Fruit fly (Drosophila melanogaster) whole organism, embryonic: ENCODE measurements around the gene MTF-1.
A peak's percentile ranks its signal among the peaks of the same experiment; 100 is the strongest.

ENCODE experiments used
- Asciz ChIP-seq: fragments of 200-800 bp; sonication (Bioruptor generic); optimal IDR thresholded peaks from 2 replicates; lab custom pipeline; 2017; ENCODE audit warnings: missing biosample characterization, mild to moderate bottlenecking, missing genetic modification characterization, missing genetic modification reagents
- CG10147 ChIP-seq: fragments of 200-800 bp; sonication (Bioruptor generic); optimal IDR thresholded peaks from 2 replicates; lab custom pipeline; 2019; ENCODE audit warnings: missing biosample characterization, mild to moderate bottlenecking, missing genetic modification characterization, moderate library complexity
- CG10274 ChIP-seq: fragments of 200-800 bp; sonication (Bioruptor generic); optimal IDR thresholded peaks from 3 replicates; lab custom pipeline; 2017; ENCODE audit warnings: missing biosample characterization, mild to moderate bottlenecking, missing genetic modification characterization
- CG12071 ChIP-seq: fragments of 200-800 bp; sonication (Bioruptor generic); optimal IDR thresholded peaks from 3 replicates; lab custom pipeline; 2018; ENCODE audit warnings: missing biosample characterization, mild to moderate bottlenecking, missing genetic modification characterization
- CG12104 ChIP-seq: fragments of 200-800 bp; sonication (Bioruptor generic); optimal IDR thresholded peaks from 3 replicates; lab custom pipeline; 2016; ENCODE audit warnings: missing biosample characterization, missing genetic modification characterization
- CG12744 ChIP-seq: fragments of 200-800 bp; sonication (Bioruptor generic); optimal IDR thresholded peaks from 2 replicates; lab custom pipeline; 2016; ENCODE audit warnings: missing biosample characterization, missing genetic modification characterization
- CG13894 ChIP-seq: fragments of 200-800 bp; sonication (Bioruptor generic); optimal IDR thresholded peaks from 3 replicates; lab custom pipeline; 2018; ENCODE audit warnings: missing biosample characterization, mild to moderate bottlenecking, missing genetic modification characterization, moderate library complexity
- CG14667 ChIP-seq: fragments of 200-800 bp; sonication (Bioruptor generic); IDR thresholded peaks from 2 replicates; pipeline ENCODE4 v1.3.6; 2022; ENCODE audit warnings: missing biosample characterization, missing genetic modification characterization
- CG14860 ChIP-seq: fragments of 200-800 bp; sonication (Bioruptor generic); IDR thresholded peaks from 3 replicates; pipeline ENCODE4 v1.3.6; 2022; ENCODE audit warnings: missing biosample characterization, missing genetic modification characterization; ENCODE audit not compliant: partially characterized antibody
- CG15269 ChIP-seq: fragments of 200-800 bp; sonication (Bioruptor generic); optimal IDR thresholded peaks from 2 replicates; lab custom pipeline; 2018; ENCODE audit warnings: missing biosample characterization, mild to moderate bottlenecking, missing genetic modification characterization, moderate library complexity
- CG16863 ChIP-seq: fragments of 200-800 bp; sonication (Bioruptor generic); optimal IDR thresholded peaks from 3 replicates; lab custom pipeline; 2016; ENCODE audit warnings: missing biosample characterization, missing genetic modification characterization
- CG17612 ChIP-seq: fragments of 200-800 bp; sonication (Bioruptor generic); IDR thresholded peaks from 2 replicates; pipeline ENCODE4 v1.3.6; 2022; ENCODE audit warnings: missing biosample characterization, missing genetic modification characterization
- CG17912 ChIP-seq: fragments of 200-800 bp; sonication (Bioruptor generic); optimal IDR thresholded peaks from 2 replicates; lab custom pipeline; 2018; ENCODE audit warnings: missing biosample characterization, mild to moderate bottlenecking, missing genetic modification characterization
- CG2202 ChIP-seq: fragments of 200-800 bp; sonication (Bioruptor generic); optimal IDR thresholded peaks from 2 replicates; lab custom pipeline; 2018; ENCODE audit warnings: missing biosample characterization, mild to moderate bottlenecking, missing genetic modification characterization
- CG31365 ChIP-seq: fragments of 200-800 bp; sonication (Bioruptor generic); optimal IDR thresholded peaks from 2 replicates; lab custom pipeline; 2018; ENCODE audit warnings: missing biosample characterization, mild to moderate bottlenecking, missing genetic modification characterization
- CG3847 ChIP-seq: fragments of 200-800 bp; sonication (Bioruptor generic); IDR thresholded peaks from 2 replicates; pipeline ENCODE4 v1.3.6; 2022; ENCODE audit warnings: missing biosample characterization, missing genetic modification characterization
- CG4328 ChIP-seq: fragments of 200-800 bp; sonication (Bioruptor generic); optimal IDR thresholded peaks from 3 replicates; lab custom pipeline; 2017; ENCODE audit warnings: missing biosample characterization, missing genetic modification reagents, missing genetic modification characterization
- CG4707 ChIP-seq: fragments of 200-800 bp; sonication (Bioruptor generic); optimal IDR thresholded peaks from 2 replicates; lab custom pipeline; 2018; ENCODE audit warnings: missing biosample characterization, mild to moderate bottlenecking, missing genetic modification characterization, moderate library complexity
- CG4730 ChIP-seq: fragments of 200-800 bp; sonication (Bioruptor generic); IDR thresholded peaks from 2 replicates; pipeline ENCODE4 v1.3.6; 2022; ENCODE audit warnings: missing biosample characterization, missing genetic modification characterization
- CG6683 ChIP-seq: fragments of 200-800 bp; sonication (Bioruptor generic); optimal IDR thresholded peaks from 2 replicates; lab custom pipeline; 2017; ENCODE audit warnings: missing biosample characterization, mild to moderate bottlenecking, missing genetic modification characterization, missing genetic modification reagents
- CG8944 ChIP-seq: fragments of 200-800 bp; sonication (Bioruptor generic); optimal IDR thresholded peaks from 3 replicates; lab custom pipeline; 2016; ENCODE audit warnings: missing biosample characterization, missing genetic modification characterization
- CHES-1-like ChIP-seq: fragments of 200-800 bp; sonication (Bioruptor generic); optimal IDR thresholded peaks from 2 replicates; lab custom pipeline; 2016; ENCODE audit warnings: missing biosample characterization, missing genetic modification characterization
- HmgZ ChIP-seq: fragments of 200-800 bp; sonication (Bioruptor generic); optimal IDR thresholded peaks from 2 replicates; lab custom pipeline; 2018; ENCODE audit warnings: missing biosample characterization, mild to moderate bottlenecking, missing genetic modification characterization
- Hsf ChIP-seq: fragments of 200-800 bp; sonication (Bioruptor generic); optimal IDR thresholded peaks from 3 replicates; lab custom pipeline; 2016; ENCODE audit warnings: missing biosample characterization, missing genetic modification characterization
- MTF-1 ChIP-seq: fragments of 200-800 bp; sonication (Bioruptor generic); optimal IDR thresholded peaks from 2 replicates; lab custom pipeline; 2018; ENCODE audit warnings: missing biosample characterization, mild to moderate bottlenecking, missing genetic modification characterization, borderline replicate concordance
- Poxn ChIP-seq: fragments of 200-800 bp; sonication (Bioruptor generic); IDR thresholded peaks from 2 replicates; pipeline ENCODE4 v1.3.6; 2022; ENCODE audit warnings: missing biosample characterization, missing genetic modification characterization
- Ptx1 ChIP-seq: fragments of 200-800 bp; sonication (Bioruptor generic); IDR thresholded peaks from 2 replicates; pipeline ENCODE4 v1.3.6; 2022; ENCODE audit warnings: missing biosample characterization, missing genetic modification characterization
- Scr ChIP-seq: fragments of 200-800 bp; sonication (Bioruptor generic); IDR thresholded peaks from 2 replicates; pipeline ENCODE4 v1.3.6; 2022; ENCODE audit warnings: missing biosample characterization, missing genetic modification characterization; ENCODE audit not compliant: partially characterized antibody
- Six4 ChIP-seq: fragments of 200-800 bp; sonication (Bioruptor generic); optimal IDR thresholded peaks from 2 replicates; lab custom pipeline; 2016; ENCODE audit warnings: missing biosample characterization, missing genetic modification characterization
- Stat92E ChIP-seq, 3 experiments: fragments of >200 bp in 2 of 3; fragments of 200-800 bp in 1 of 3; sonication (Bioruptor generic) in 1 of 3; optimal IDR thresholded peaks; 2 replicates each; lab custom pipeline; 2017 to 2019; ENCODE audit warnings: missing biosample characterization in 3 of 3, missing genetic modification characterization in 3 of 3, mild to moderate bottlenecking in 1 of 3, moderate library complexity in 1 of 3
- ab ChIP-seq: fragments of 200-800 bp; sonication (Bioruptor generic); optimal IDR thresholded peaks from 2 replicates; lab custom pipeline; 2016; ENCODE audit warnings: missing biosample characterization, missing genetic modification characterization
- ap ChIP-seq: fragments of 200-800 bp; sonication (Bioruptor generic); IDR thresholded peaks from 2 replicates; pipeline ENCODE4 v1.3.6; 2022; ENCODE audit warnings: missing biosample characterization, missing genetic modification characterization
- ato ChIP-seq: fragments of 200-800 bp; sonication (Bioruptor generic); IDR thresholded peaks from 2 replicates; pipeline ENCODE4 v1.3.6; 2022; ENCODE audit warnings: missing biosample characterization, missing genetic modification characterization; ENCODE audit not compliant: partially characterized antibody
- bowl ChIP-seq: fragments of 200-800 bp; sonication (Bioruptor generic); IDR thresholded peaks from 2 replicates; pipeline ENCODE4 v1.3.6; 2022; ENCODE audit warnings: missing biosample characterization, missing genetic modification characterization
- croc ChIP-seq: fragments of 200-800 bp; sonication (Bioruptor generic); conservative IDR thresholded peaks from 3 replicates; pipeline ENCODE4 v1.3.6; 2022; ENCODE audit warnings: missing biosample characterization, missing genetic modification characterization
- crp ChIP-seq, 2 experiments: fragments of 200-800 bp; sonication (Bioruptor generic); optimal IDR thresholded peaks; 2 replicates in 1 of 2; 3 replicates in 1 of 2; lab custom pipeline; 2017; ENCODE audit warnings: missing biosample characterization in 2 of 2, missing genetic modification characterization in 2 of 2, mild to moderate bottlenecking in 1 of 2, moderate library complexity in 1 of 2
- h ChIP-seq: fragments of >200 bp; optimal IDR thresholded peaks from 2 replicates; lab custom pipeline; 2017
- hb ChIP-seq: fragments of 200-800 bp; sonication (Bioruptor generic); IDR thresholded peaks from 3 replicates; pipeline ENCODE4 v1.3.6; 2022; ENCODE audit warnings: missing biosample characterization, missing genetic modification characterization; ENCODE audit not compliant: partially characterized antibody
- jigr1 ChIP-seq: fragments of 200-800 bp; sonication (Bioruptor generic); IDR thresholded peaks from 3 replicates; pipeline ENCODE4 v1.3.6; 2022; ENCODE audit warnings: missing biosample characterization, missing genetic modification characterization
- lov ChIP-seq, 2 experiments: fragments of 200-800 bp in 1 of 2; fragments of >200 bp in 1 of 2; sonication (Bioruptor generic) in 1 of 2; IDR thresholded peaks in 1 of 2; optimal IDR thresholded peaks in 1 of 2; 2 replicates in 1 of 2; 3 replicates in 1 of 2; pipeline versions ENCODE4 v1.3.6 to Lab custom; 2017 to 2022; ENCODE audit warnings: missing biosample characterization in 1 of 2, missing genetic modification characterization in 1 of 2
- mld ChIP-seq: fragments of 200-800 bp; sonication (Bioruptor generic); IDR thresholded peaks from 3 replicates; pipeline ENCODE4 v1.3.6; 2022; ENCODE audit warnings: missing biosample characterization, missing genetic modification characterization; ENCODE audit not compliant: partially characterized antibody
- nerfin-2 ChIP-seq: fragments of 200-800 bp; sonication (Bioruptor generic); IDR thresholded peaks from 2 replicates; pipeline ENCODE4 v1.3.6; 2022; ENCODE audit warnings: missing biosample characterization, missing genetic modification characterization; ENCODE audit not compliant: partially characterized antibody
- onecut ChIP-seq: fragments of 200-800 bp; sonication (Bioruptor generic); IDR thresholded peaks from 2 replicates; pipeline ENCODE4 v1.3.6; 2022; ENCODE audit warnings: missing biosample characterization, missing genetic modification characterization
- pum ChIP-seq: fragments of 200-800 bp; sonication (Bioruptor generic); optimal IDR thresholded peaks from 2 replicates; lab custom pipeline; 2016; ENCODE audit warnings: missing biosample characterization, missing genetic modification characterization
- sc ChIP-seq, 3 experiments: fragments of >200 bp in 2 of 3; fragments of 200-800 bp in 1 of 3; sonication (Bioruptor generic) in 1 of 3; optimal IDR thresholded peaks; 2 replicates in 2 of 3; 3 replicates in 1 of 3; lab custom pipeline; 2017; ENCODE audit warnings: mild to moderate bottlenecking in 1 of 3, missing biosample characterization in 1 of 3, missing genetic modification characterization in 1 of 3, missing genetic modification reagents in 1 of 3
- slp2 ChIP-seq: fragments of 200-800 bp; sonication (Bioruptor generic); optimal IDR thresholded peaks from 2 replicates; lab custom pipeline; 2016; ENCODE audit warnings: missing biosample characterization, missing genetic modification characterization
- tgo ChIP-seq: fragments of 200-800 bp; sonication (Bioruptor generic); IDR thresholded peaks from 3 replicates; pipeline ENCODE4 v1.3.6; 2022; ENCODE audit warnings: missing biosample characterization, missing genetic modification characterization
- twi ChIP-seq: fragments of 200-800 bp; optimal IDR thresholded peaks from 2 replicates; lab custom pipeline; 2019; ENCODE audit warnings: missing biosample characterization, mild to moderate bottlenecking, missing genetic modification characterization, moderate library complexity
- wdn ChIP-seq: fragments of 200-800 bp; sonication (Bioruptor generic); IDR thresholded peaks from 2 replicates; pipeline ENCODE4 v1.3.6; 2022; ENCODE audit warnings: missing biosample characterization, missing genetic modification characterization

Gene MTF-1

DNA sequence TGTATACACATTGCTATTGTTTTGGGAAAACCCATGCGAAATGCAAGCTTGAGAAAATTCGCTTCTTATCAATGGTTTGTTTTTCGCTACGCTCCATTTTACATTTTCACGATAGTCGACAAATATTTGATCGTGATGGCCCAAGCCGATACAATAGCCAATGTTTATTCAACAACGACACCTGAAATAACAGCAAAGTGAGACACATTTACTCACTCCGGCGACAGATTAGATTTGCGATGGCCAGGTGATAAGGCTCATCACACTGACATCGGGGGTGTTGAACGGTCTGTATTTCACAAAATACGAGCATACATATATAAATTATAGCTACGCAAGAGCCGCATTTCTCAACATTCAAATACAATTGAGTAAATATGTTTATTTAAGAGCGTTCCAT, 33.0 kb upstream of the MTF-1 start (continued):
- TF ChIP-seq twi (tag; lab: Kevin White, UChicago) (peak; percentile 42), Asciz (GFP tag; lab: Kevin White, UChicago) (peak; percentile 85), CG13894 (peak; percentile 80), pum (GFP tag; lab: Kevin White, UChicago) (no peak), tgo (GFP tag; lab: Robert Waterston, UW) (no peak; the same call in 2 of the 3 replicates), onecut (GFP tag; lab: Robert Waterston, UW) (peak; percentile 63), CG17612 (GFP tag; lab: Robert Waterston, UW) (no peak), Scr (GFP tag; lab: Robert Waterston, UW) (no peak), Ptx1 (GFP tag; lab: Robert Waterston, UW) (peak; percentile 26; the same call in 1 of the 2 replicates), CG2202 (peak; percentile 48), CG12744 (GFP tag; lab: Kevin White, UChicago) (peak; percentile 20), nerfin-2 (GFP tag; lab: Robert Waterston, UW) (no peak), CG12071 (peak; percentile 94), croc (GFP tag; lab: Robert Waterston, UW) (no peak), MTF-1 (peak; percentile 87), lov (optimal IDR thresholded peaks at IDR 0.05; lab: Kevin White, UChicago) (no peak), lov (GFP tag; IDR thresholded peaks at IDR 0.05; lab: Robert Waterston, UW) (peak; percentile 62; the same call in 1 of the 3 replicates), CG4707 (GFP tag; lab: Kevin White, UChicago) (peak; percentile 34), jigr1 (GFP tag; lab: Robert Waterston, UW) (no peak), CG8944 (no peak), sc (optimal IDR thresholded peaks at IDR 0.05; lab: Kevin White, UChicago) (no peak), sc (GFP tag; optimal IDR thresholded peaks at IDR 0.05; lab: Kevin White, UChicago) (peak; percentile 28), Six4 (GFP tag; lab: Kevin White, UChicago) (no peak), CHES-1-like (GFP tag; lab: Kevin White, UChicago) (peak; percentile 9), Poxn (no peak), h (lab: Kevin White, UChicago) (no peak), ato (GFP tag; lab: Robert Waterston, UW) (no peak), crp (GFP tag; optimal IDR thresholded peaks at IDR 0.05; lab: Kevin White, UChicago) (no peak), wdn (GFP tag; lab: Robert Waterston, UW) (0 out of 2 replicates have a peak, but pooled peaks have one; percentile 28), CG10147 (peak; percentile 63), CG16863 (no peak), Stat92E (GFP tag; optimal IDR thresholded peaks at IDR 0.05; lab: Kevin White, UChicago) (no peak), bowl (GFP tag; lab: Robert Waterston, UW) (no peak), CG3847 (GFP tag; lab: Robert Waterston, UW) (no peak), CG14667 (GFP tag; lab: Robert Waterston, UW) (no peak), CG14860 (GFP tag; lab: Robert Waterston, UW) (no peak), CG6683 (GFP tag; lab: Kevin White, UChicago) (peak; percentile 81), mld (no peak), CG4730 (no peak), Hsf (GFP tag; lab: Kevin White, UChicago) (no peak), CG31365 (tag; lab: Kevin White, UChicago) (peak; percentile 82), slp2 (GFP tag; lab: Kevin White, UChicago) (no peak), CG10274 (peak; percentile 68), CG15269 (tag; lab: Kevin White, UChicago) (peak; percentile 1), ab (GFP tag; lab: Kevin White, UChicago) (no peak), CG17912 (peak; percentile 4), HmgZ (tag; lab: Kevin White, UChicago) (peak; percentile 44), hb (GFP tag; lab: Robert Waterston, UW) (no peak), CG12104 (GFP tag; lab: Kevin White, UChicago) (peak; percentile 62), CG4328 (GFP tag; lab: Kevin White, UChicago) (peak; percentile 70), ap (GFP tag; lab: Robert Waterston, UW) (no peak)
